Worm (Caenorhabditis elegans): ENCODE measurements around the gene T06D8.2.

T06D8.2 gene

ce11 chrII:11240214-11240613 lies 13.7 kb downstream of the T06D8.2 start:
- TF ChIP-seq tab-1 (GFP tag; IDR thresholded peaks at IDR 0.05): no peak
- no peak for TF ChIP-seq cog-1 (tag; optimal IDR thresholded peaks at IDR 0.05)
- no peak for TF ChIP-seq T22C8.4 (GFP tag; IDR thresholded peaks at IDR 0.05)
- no peak for TF ChIP-seq med-1 (GFP tag; optimal IDR thresholded peaks at IDR 0.05; ENCODE audit: insufficient read depth)
- no peak for TF ChIP-seq flt-1 (GFP tag; IDR thresholded peaks at IDR 0.05)
- no peak for TF ChIP-seq ztf-23 (GFP tag; IDR thresholded peaks at IDR 0.05)
- TF ChIP-seq ztf-29 (GFP tag; IDR thresholded peaks at IDR 0.05): no peak
- no peak for TF ChIP-seq ref-1 (GFP tag; conservative IDR thresholded peaks at IDR 0.05)
- no peak for TF ChIP-seq klf-2 (GFP tag; conservative IDR thresholded peaks at IDR 0.05)

- TF ChIP-seq med-1 (GFP tag; optimal IDR thresholded peaks at IDR 0.05; ENCODE audit: insufficient read depth) (no peak), cog-1 (tag; optimal IDR thresholded peaks at IDR 0.05) (no peak), ztf-29 (GFP tag; IDR thresholded peaks at IDR 0.05) (no peak), flt-1 (GFP tag; IDR thresholded peaks at IDR 0.05) (no peak), T22C8.4 (GFP tag; IDR thresholded peaks at IDR 0.05) (no peak), ref-1 (GFP tag; conservative IDR thresholded peaks at IDR 0.05) (no peak)
These were observed 14.5 kb downstream of the T06D8.2 start for ce11 chrII:11240963-11241362.

ce11 chrII:11241497-11241896 lies 15.0 kb downstream of the T06D8.2 start:
- TF ChIP-seq flt-1 (GFP tag; IDR thresholded peaks at IDR 0.05) (no peak), cog-1 (tag; optimal IDR thresholded peaks at IDR 0.05) (no peak), ztf-29 (GFP tag; IDR thresholded peaks at IDR 0.05) (no peak), tab-1 (GFP tag; IDR thresholded peaks at IDR 0.05) (no peak), med-1 (GFP tag; optimal IDR thresholded peaks at IDR 0.05; ENCODE audit: insufficient read depth) (no peak), klf-2 (GFP tag; conservative IDR thresholded peaks at IDR 0.05) (no peak), ztf-23 (GFP tag; IDR thresholded peaks at IDR 0.05) (no peak), T22C8.4 (GFP tag; IDR thresholded peaks at IDR 0.05) (no peak), ref-1 (GFP tag; conservative IDR thresholded peaks at IDR 0.05) (no peak)

ce11 chrII:11242918-11243317 lies 16.4 kb downstream of the T06D8.2 start:
- TF ChIP-seq ztf-29 (GFP tag; IDR thresholded peaks at IDR 0.05) (no peak), klf-2 (GFP tag; conservative IDR thresholded peaks at IDR 0.05) (no peak), tab-1 (GFP tag; IDR thresholded peaks at IDR 0.05) (no peak), ref-1 (GFP tag; conservative IDR thresholded peaks at IDR 0.05) (no peak), med-1 (GFP tag; optimal IDR thresholded peaks at IDR 0.05; ENCODE audit: insufficient read depth) (no peak), flt-1 (GFP tag; IDR thresholded peaks at IDR 0.05) (no peak), T22C8.4 (GFP tag; IDR thresholded peaks at IDR 0.05) (no peak), ztf-23 (GFP tag; IDR thresholded peaks at IDR 0.05) (no peak), cog-1 (tag; optimal IDR thresholded peaks at IDR 0.05) (no peak)

- TF ChIP-seq ref-1 (GFP tag; conservative IDR thresholded peaks at IDR 0.05): no peak
- no peak for TF ChIP-seq cog-1 (tag; optimal IDR thresholded peaks at IDR 0.05)
- TF ChIP-seq ztf-29 (GFP tag; IDR thresholded peaks at IDR 0.05): no peak
- no peak for TF ChIP-seq flt-1 (GFP tag; IDR thresholded peaks at IDR 0.05)
- no peak for TF ChIP-seq klf-2 (GFP tag; conservative IDR thresholded peaks at IDR 0.05)
- TF ChIP-seq ztf-23 (GFP tag; IDR thresholded peaks at IDR 0.05): no peak
- no peak for TF ChIP-seq T22C8.4 (GFP tag; IDR thresholded peaks at IDR 0.05)
- TF ChIP-seq med-1 (GFP tag; optimal IDR thresholded peaks at IDR 0.05; ENCODE audit: insufficient read depth): no peak
- no peak for TF ChIP-seq tab-1 (GFP tag; IDR thresholded peaks at IDR 0.05)
These were observed 20.0 kb downstream of the T06D8.2 start for ce11 chrII:11246506-11246905.

ce11 chrII:11247414-11247813 lies 20.9 kb downstream of the T06D8.2 start, which contains the start of gene T06D8.10:
TSS of gene T06D8.10 (minus strand) at chrII:11247514.
- TF ChIP-seq tab-1 (GFP tag; IDR thresholded peaks at IDR 0.05) (no peak), med-1 (GFP tag; optimal IDR thresholded peaks at IDR 0.05; ENCODE audit: insufficient read depth) (no peak), cog-1 (tag; optimal IDR thresholded peaks at IDR 0.05) (no peak), ztf-23 (GFP tag; IDR thresholded peaks at IDR 0.05) (no peak), ref-1 (GFP tag; conservative IDR thresholded peaks at IDR 0.05) (no peak), ztf-29 (GFP tag; IDR thresholded peaks at IDR 0.05) (no peak), flt-1 (GFP tag; IDR thresholded peaks at IDR 0.05) (no peak), T22C8.4 (GFP tag; IDR thresholded peaks at IDR 0.05) (no peak), klf-2 (GFP tag; conservative IDR thresholded peaks at IDR 0.05) (no peak)

ce11 chrII:11255536-11255935 lies 29.1 kb downstream of the T06D8.2 start, which contains the start of gene T05B9.2:
TSS of gene T05B9.2 (plus strand) at chrII:11255836.
- no peak for TF ChIP-seq med-1 (GFP tag; optimal IDR thresholded peaks at IDR 0.05; ENCODE audit: insufficient read depth)
- TF ChIP-seq ztf-29 (GFP tag; IDR thresholded peaks at IDR 0.05): no peak
- no peak for TF ChIP-seq ztf-23 (GFP tag; IDR thresholded peaks at IDR 0.05)
- no peak for TF ChIP-seq T22C8.4 (GFP tag; IDR thresholded peaks at IDR 0.05)
- no peak for TF ChIP-seq flt-1 (GFP tag; IDR thresholded peaks at IDR 0.05)
- no peak for TF ChIP-seq klf-2 (GFP tag; conservative IDR thresholded peaks at IDR 0.05)
- TF ChIP-seq cog-1 (tag; optimal IDR thresholded peaks at IDR 0.05): no peak
- no peak for TF ChIP-seq ref-1 (GFP tag; conservative IDR thresholded peaks at IDR 0.05)
- no peak for TF ChIP-seq tab-1 (GFP tag; IDR thresholded peaks at IDR 0.05)

- TF ChIP-seq tab-1 (GFP tag; IDR thresholded peaks at IDR 0.05): no peak
- no peak for TF ChIP-seq ztf-23 (GFP tag; IDR thresholded peaks at IDR 0.05)
- no peak for TF ChIP-seq ztf-29 (GFP tag; IDR thresholded peaks at IDR 0.05)
- TF ChIP-seq T22C8.4 (GFP tag; IDR thresholded peaks at IDR 0.05): no peak
- TF ChIP-seq cog-1 (tag; optimal IDR thresholded peaks at IDR 0.05): no peak
These were observed 33.3 kb downstream of the T06D8.2 start for ce11 chrII:11259766-11260165.

ce11 chrII:11261173-11261572 lies 34.7 kb downstream of the T06D8.2 start, which contains the start of gene T05B9.1:
TSS of gene T05B9.1 (minus strand) at chrII:11261192.
- TF ChIP-seq ztf-23 (GFP tag; IDR thresholded peaks at IDR 0.05): no peak
- TF ChIP-seq ref-1 (GFP tag; conservative IDR thresholded peaks at IDR 0.05): no peak
- TF ChIP-seq med-1 (GFP tag; optimal IDR thresholded peaks at IDR 0.05; ENCODE audit: insufficient read depth): no peak
- TF ChIP-seq klf-2 (GFP tag; conservative IDR thresholded peaks at IDR 0.05): no peak
- TF ChIP-seq tab-1 (GFP tag; IDR thresholded peaks at IDR 0.05): no peak

- TF ChIP-seq ztf-29 (GFP tag; IDR thresholded peaks at IDR 0.05) (no peak), cog-1 (tag; optimal IDR thresholded peaks at IDR 0.05) (no peak), klf-2 (GFP tag; conservative IDR thresholded peaks at IDR 0.05) (no peak), ref-1 (GFP tag; conservative IDR thresholded peaks at IDR 0.05) (no peak), ztf-23 (GFP tag; IDR thresholded peaks at IDR 0.05) (no peak), flt-1 (GFP tag; IDR thresholded peaks at IDR 0.05) (no peak), tab-1 (GFP tag; IDR thresholded peaks at IDR 0.05) (no peak), med-1 (GFP tag; optimal IDR thresholded peaks at IDR 0.05; ENCODE audit: insufficient read depth) (no peak), T22C8.4 (GFP tag; IDR thresholded peaks at IDR 0.05) (no peak)
These were observed 42.3 kb downstream of the T06D8.2 start, which contains the start of gene cut-1 for ce11 chrII:11268822-11269221. TSS of gene cut-1 (plus strand) at chrII:11269122.
